Worm (Caenorhabditis elegans) whole organism, early embryonic: ENCODE measurements around the gene srz-29.
"Not testable (repeated sequence)": the region's sequence is repeated elsewhere in the genome, so short reads cannot be mapped to it uniquely, and the experiment has no call there.

Source experiments
- B0310.2 ChIP-seq: sonication (generic microtip); optimal IDR thresholded peaks from 2 replicates; lab custom pipeline; 2016; ENCODE audit warnings: mild to moderate bottlenecking, missing genetic modification characterization, missing compliant biosample characterization
- aly-1 ChIP-seq: sonication (generic microtip); optimal IDR thresholded peaks from 2 replicates; lab custom pipeline; 2016; ENCODE audit warnings: missing genetic modification characterization, missing compliant biosample characterization
- ama-1 ChIP-seq: fragments of 150-350 bp; optimal IDR thresholded peaks from 2 replicates; lab custom pipeline; 2014
- ceh-13 ChIP-seq: fragments of 200-800 bp; sonication (Bioruptor generic); optimal IDR thresholded peaks from 2 replicates; lab custom pipeline; 2018; ENCODE audit warnings: mild to moderate bottlenecking, missing genetic modification characterization, missing compliant biosample characterization
- ceh-36 ChIP-seq: sonication (generic microtip); optimal IDR thresholded peaks from 2 replicates; lab custom pipeline; 2016; ENCODE audit warnings: missing genetic modification characterization, inconsistent platforms, missing compliant biosample characterization
- ets-7 ChIP-seq: sonication (generic microtip); optimal IDR thresholded peaks from 2 replicates; lab custom pipeline; 2016; ENCODE audit warnings: missing genotype, missing genetic modification characterization, missing compliant biosample characterization
- flt-1 ChIP-seq: fragments of 200-800 bp; sonication (Bioruptor generic); IDR thresholded peaks from 2 replicates; pipeline ENCODE4 v1.3.6; 2022; ENCODE audit warnings: missing genetic modification characterization, missing compliant biosample characterization
- hmbx-1 ChIP-seq: sonication (generic microtip); optimal IDR thresholded peaks from 2 replicates; lab custom pipeline; 2016; ENCODE audit warnings: mild to moderate bottlenecking, missing genetic modification characterization, missing compliant biosample characterization
- hmg-4 ChIP-seq: fragments of 200-800 bp; sonication (Bioruptor generic); optimal IDR thresholded peaks from 2 replicates; lab custom pipeline; 2018; ENCODE audit warnings: mild to moderate bottlenecking, missing genetic modification characterization, missing compliant biosample characterization
- hnd-1 ChIP-seq: sonication (generic microtip); optimal IDR thresholded peaks from 2 replicates; lab custom pipeline; 2016; ENCODE audit warnings: missing genetic modification characterization, missing compliant biosample characterization
- pes-1 ChIP-seq: fragments of 200-800 bp; sonication (Bioruptor generic); IDR thresholded peaks from 2 replicates; pipeline ENCODE4 v1.3.6; 2022; ENCODE audit warnings: missing genetic modification reagents, missing genetic modification characterization, missing compliant biosample characterization
- scrt-1 ChIP-seq: fragments of 200-800 bp; sonication (Bioruptor generic); IDR thresholded peaks from 2 replicates; pipeline ENCODE4 v1.3.6; 2022; ENCODE audit warnings: missing genetic modification characterization, missing compliant biosample characterization
- sea-1 ChIP-seq: fragments of 200-800 bp; sonication (Bioruptor generic); conservative IDR thresholded peaks from 2 replicates; pipeline ENCODE4 v1.3.6; 2022; ENCODE audit warnings: missing genetic modification characterization, missing compliant biosample characterization
- tbx-11 ChIP-seq: fragments of 200-800 bp; sonication (Bioruptor generic); IDR thresholded peaks from 2 replicates; pipeline ENCODE4 v1.3.6; 2022; ENCODE audit warnings: missing genetic modification characterization, missing compliant biosample characterization
- tbx-37 ChIP-seq: fragments of 200-800 bp; sonication (Bioruptor generic); conservative IDR thresholded peaks from 2 replicates; pipeline ENCODE4 v1.3.6; 2022; ENCODE audit warnings: missing genetic modification reagents, missing genetic modification characterization, missing compliant biosample characterization

Gene srz-29

ce11 chrIV:13601973-13602669 lies 43.6 kb downstream of the srz-29 start, which contains the start of gene Y45F10B.59:
Gene Y45F10B.59 (plus strand): TSS chrIV:13602619.
- no peak for TF ChIP-seq pes-1 (GFP tag; lab: Robert Waterston, UW)
- TF ChIP-seq aly-1 (tag; lab: Kevin White, UChicago), result no peak
- no peak for TF ChIP-seq hmbx-1 (tag; lab: Kevin White, UChicago)
- TF ChIP-seq scrt-1 (GFP tag; lab: Robert Waterston, UW), result no peak
- no peak for TF ChIP-seq ceh-36 (tag; lab: Kevin White, UChicago)

ce11 chrIV:13601428-13601827 lies 44.3 kb downstream of the srz-29 start:
- TF ChIP-seq tbx-11 (GFP tag; lab: Robert Waterston, UW), result no peak
- TF ChIP-seq hmbx-1 (tag; lab: Kevin White, UChicago), result no peak
- no peak for TF ChIP-seq B0310.2 (tag; lab: Kevin White, UChicago)
- no peak for TF ChIP-seq aly-1 (tag; lab: Kevin White, UChicago)
- no peak for TF ChIP-seq ama-1 (lab: Kevin White, UChicago)
- TF ChIP-seq ceh-13 (GFP tag; lab: Kevin White, UChicago), result no peak
- TF ChIP-seq sea-1 (GFP tag; lab: Robert Waterston, UW), result no peak
- no peak for TF ChIP-seq ets-7 (tag; lab: Kevin White, UChicago)

ce11 chrIV:13600643-13601042 lies 45.1 kb downstream of the srz-29 start:
- no peak for TF ChIP-seq tbx-37 (GFP tag; lab: Robert Waterston, UW)
- no peak for TF ChIP-seq sea-1 (GFP tag; lab: Robert Waterston, UW)
- no peak for TF ChIP-seq hnd-1 (tag; lab: Kevin White, UChicago)
- no peak for TF ChIP-seq B0310.2 (tag; lab: Kevin White, UChicago)
- TF ChIP-seq hmbx-1 (tag; lab: Kevin White, UChicago), result no peak

- not testable (repeated sequence) for TF ChIP-seq hmg-4 (GFP tag; lab: Kevin White, UChicago); flt-1 (GFP tag; lab: Robert Waterston, UW); ceh-36 (tag; lab: Kevin White, UChicago)
Observed at ce11 chrIV:13597813-13598212, 47.9 kb downstream of the srz-29 start, which contains the start of gene Y45F10B.9. Gene Y45F10B.9 (minus strand): TSS chrIV:13597913.
